Fruit fly (Drosophila melanogaster) whole organism, embryonic: ENCODE results near the gene barc.

Experiments used
- Adf1 ChIP-seq: fragments of 200-800 bp; sonication (Bioruptor generic); IDR thresholded peaks from 2 replicates; pipeline ENCODE4 v1.3.6; 2022; ENCODE audit warnings: missing biosample characterization, missing genetic modification characterization
- Atf-2 ChIP-seq: fragments of 200-800 bp; sonication (Bioruptor generic); optimal IDR thresholded peaks from 2 replicates; lab custom pipeline; 2016; ENCODE audit warnings: missing biosample characterization, missing genetic modification characterization
- CG10267 ChIP-seq: fragments of 200-800 bp; sonication (Bioruptor generic); optimal IDR thresholded peaks from 2 replicates; lab custom pipeline; 2018; ENCODE audit warnings: missing biosample characterization, mild to moderate bottlenecking, missing genetic modification characterization, moderate library complexity
- CG11093 ChIP-seq: fragments of 200-800 bp; sonication (Bioruptor generic); IDR thresholded peaks from 3 replicates; pipeline ENCODE4 v1.3.6; 2022; ENCODE audit warnings: missing biosample characterization, missing genetic modification characterization
- CG11247 ChIP-seq: fragments of 200-800 bp; sonication (Bioruptor generic); IDR thresholded peaks from 2 replicates; pipeline ENCODE4 v1.3.6; 2022; ENCODE audit warnings: missing biosample characterization, missing genetic modification characterization
- CG12104 ChIP-seq: fragments of 200-800 bp; sonication (Bioruptor generic); optimal IDR thresholded peaks from 3 replicates; lab custom pipeline; 2016; ENCODE audit warnings: missing biosample characterization, missing genetic modification characterization
- CG12769 ChIP-seq: fragments of 200-800 bp; sonication (Bioruptor generic); optimal IDR thresholded peaks from 2 replicates; lab custom pipeline; 2019; ENCODE audit warnings: missing biosample characterization, mild to moderate bottlenecking, missing genetic modification characterization, moderate library complexity
- CG12942 ChIP-seq: fragments of 200-800 bp; sonication (Bioruptor generic); optimal IDR thresholded peaks from 3 replicates; lab custom pipeline; 2016; ENCODE audit warnings: missing biosample characterization, missing genetic modification characterization
- CG13296 ChIP-seq: fragments of 200-800 bp; sonication (Bioruptor generic); optimal IDR thresholded peaks from 3 replicates; lab custom pipeline; 2018; ENCODE audit warnings: missing biosample characterization, mild to moderate bottlenecking, missing genetic modification characterization
- CG13424 ChIP-seq: fragments of 200-800 bp; sonication (Bioruptor generic); optimal IDR thresholded peaks from 2 replicates; lab custom pipeline; 2019; ENCODE audit warnings: missing biosample characterization, mild to moderate bottlenecking, missing genetic modification characterization, moderate library complexity
- CG13775 ChIP-seq: fragments of 200-800 bp; sonication (Bioruptor generic); optimal IDR thresholded peaks from 3 replicates; lab custom pipeline; 2017; ENCODE audit warnings: missing biosample characterization, mild to moderate bottlenecking, missing genetic modification characterization
- CG14710 ChIP-seq: fragments of 200-800 bp; sonication (Bioruptor generic); optimal IDR thresholded peaks from 3 replicates; lab custom pipeline; 2019; ENCODE audit warnings: missing biosample characterization, mild to moderate bottlenecking, missing genetic modification characterization, moderate library complexity
- CG15514 ChIP-seq: fragments of 200-800 bp; sonication (Bioruptor generic); optimal IDR thresholded peaks from 3 replicates; lab custom pipeline; 2017; ENCODE audit warnings: missing biosample characterization, missing genetic modification characterization, mild to moderate bottlenecking, moderate library complexity, missing genetic modification reagents
- CG16813 ChIP-seq: fragments of 200-800 bp; sonication (Bioruptor generic); IDR thresholded peaks from 3 replicates; pipeline ENCODE4 v1.3.6; 2022; ENCODE audit warnings: missing biosample characterization, missing genetic modification characterization; ENCODE audit not compliant: partially characterized antibody
- CG18599 ChIP-seq: fragments of 200-800 bp; sonication (Bioruptor generic); optimal IDR thresholded peaks from 3 replicates; lab custom pipeline; 2017; ENCODE audit warnings: missing biosample characterization, missing genetic modification characterization, mild to moderate bottlenecking, moderate library complexity, missing genetic modification reagents
- CG32767 ChIP-seq: fragments of 200-800 bp; sonication (Bioruptor generic); IDR thresholded peaks from 2 replicates; pipeline ENCODE4 v1.3.6; 2022; ENCODE audit warnings: missing biosample characterization, missing genetic modification characterization
- CG4404 ChIP-seq: fragments of 200-800 bp; sonication (Bioruptor generic); IDR thresholded peaks from 2 replicates; pipeline ENCODE4 v1.3.6; 2022; ENCODE audit warnings: missing biosample characterization, missing genetic modification characterization
- CG7556 ChIP-seq: fragments of 200-800 bp; sonication (Bioruptor generic); optimal IDR thresholded peaks from 2 replicates; lab custom pipeline; 2017; ENCODE audit warnings: missing biosample characterization, mild to moderate bottlenecking, missing genetic modification characterization
- CG7786 ChIP-seq: fragments of 200-800 bp; sonication (Bioruptor generic); optimal IDR thresholded peaks from 2 replicates; lab custom pipeline; 2016; ENCODE audit warnings: missing biosample characterization, missing genetic modification characterization
- CG7963 ChIP-seq: fragments of 200-800 bp; sonication (Bioruptor generic); IDR thresholded peaks from 3 replicates; pipeline ENCODE4 v1.3.6; 2022; ENCODE audit warnings: missing biosample characterization, missing genetic modification characterization; ENCODE audit not compliant: partially characterized antibody
- CG8281 ChIP-seq: fragments of 200-800 bp; sonication (Bioruptor generic); optimal IDR thresholded peaks from 2 replicates; lab custom pipeline; 2018; ENCODE audit warnings: missing biosample characterization, mild to moderate bottlenecking, missing genetic modification characterization, moderate library complexity
- CG8478 ChIP-seq: fragments of >200 bp; optimal IDR thresholded peaks from 2 replicates; lab custom pipeline; 2018
- CrebB ChIP-seq: fragments of 200-800 bp; sonication (Bioruptor generic); optimal IDR thresholded peaks from 3 replicates; lab custom pipeline; 2018; ENCODE audit warnings: missing biosample characterization, mild to moderate bottlenecking, missing genetic modification characterization
- ERR ChIP-seq: fragments of 200-800 bp; sonication (Bioruptor generic); optimal IDR thresholded peaks from 2 replicates; lab custom pipeline; 2016; ENCODE audit warnings: missing biosample characterization, missing genetic modification characterization
- Elba2 ChIP-seq: fragments of 200-800 bp; sonication (Bioruptor generic); optimal IDR thresholded peaks from 3 replicates; lab custom pipeline; 2016; ENCODE audit warnings: missing biosample characterization, missing genetic modification characterization
- H2.0 ChIP-seq: fragments of 200-800 bp; sonication (Bioruptor generic); IDR thresholded peaks from 2 replicates; pipeline ENCODE4 v1.3.6; 2022; ENCODE audit warnings: missing biosample characterization, missing genetic modification characterization
- HLH4C ChIP-seq: fragments of 200-800 bp; sonication (Bioruptor generic); IDR thresholded peaks from 3 replicates; pipeline ENCODE4 v1.3.6; 2022; ENCODE audit warnings: missing biosample characterization, missing genetic modification characterization; ENCODE audit not compliant: partially characterized antibody
- MBD-R2 ChIP-seq: fragments of 200-800 bp; sonication (Bioruptor generic); IDR thresholded peaks from 2 replicates; pipeline ENCODE4 v1.3.6; 2022; ENCODE audit warnings: missing biosample characterization, missing genetic modification characterization
- Scr ChIP-seq: fragments of 200-800 bp; sonication (Bioruptor generic); IDR thresholded peaks from 2 replicates; pipeline ENCODE4 v1.3.6; 2022; ENCODE audit warnings: missing biosample characterization, missing genetic modification characterization; ENCODE audit not compliant: partially characterized antibody
- Vsx1 ChIP-seq: fragments of 200-800 bp; sonication (Bioruptor generic); optimal IDR thresholded peaks from 2 replicates; lab custom pipeline; 2017; ENCODE audit warnings: missing biosample characterization, mild to moderate bottlenecking, missing genetic modification characterization, missing genetic modification reagents
- ab ChIP-seq: fragments of 200-800 bp; sonication (Bioruptor generic); optimal IDR thresholded peaks from 2 replicates; lab custom pipeline; 2016; ENCODE audit warnings: missing biosample characterization, missing genetic modification characterization
- aop ChIP-seq: fragments of 200-800 bp; sonication (Bioruptor generic); IDR thresholded peaks from 2 replicates; pipeline ENCODE4 v1.3.6; 2022; ENCODE audit warnings: missing biosample characterization, missing genetic modification characterization
- ash1 ChIP-seq: fragments of 200-800 bp; sonication (Bioruptor generic); optimal IDR thresholded peaks from 2 replicates; lab custom pipeline; 2018; ENCODE audit warnings: missing biosample characterization, mild to moderate bottlenecking, missing genetic modification characterization
- bsh ChIP-seq, 2 experiments: fragments of 200-800 bp; sonication (Bioruptor generic); optimal IDR thresholded peaks; 2 replicates each; lab custom pipeline; 2017 to 2018; ENCODE audit warnings: mild to moderate bottlenecking in 2 of 2, missing biosample characterization in 2 of 2, missing genetic modification characterization in 2 of 2, moderate library complexity in 1 of 2
- cas ChIP-seq: fragments of 200-800 bp; sonication (Bioruptor generic); IDR thresholded peaks from 2 replicates; pipeline ENCODE4 v1.3.6; 2022; ENCODE audit warnings: missing biosample characterization, missing genetic modification characterization
- caup ChIP-seq: fragments of 200-800 bp; sonication (Bioruptor generic); optimal IDR thresholded peaks from 3 replicates; lab custom pipeline; 2017; ENCODE audit warnings: missing biosample characterization, mild to moderate bottlenecking, missing genetic modification characterization, moderate library complexity; ENCODE audit not compliant: severe bottlenecking
- ci ChIP-seq: fragments of 200-800 bp; sonication (Bioruptor generic); IDR thresholded peaks from 3 replicates; pipeline ENCODE4 v1.3.6; 2022; ENCODE audit warnings: missing biosample characterization, missing genetic modification characterization
- dan ChIP-seq: fragments of 200-800 bp; sonication (Bioruptor generic); IDR thresholded peaks from 2 replicates; pipeline ENCODE4 v1.3.6; 2022; ENCODE audit warnings: missing biosample characterization, missing genetic modification characterization
- fd64A ChIP-seq: fragments of 200-800 bp; sonication (Bioruptor generic); optimal IDR thresholded peaks from 3 replicates; lab custom pipeline; 2018; ENCODE audit warnings: missing biosample characterization, mild to moderate bottlenecking, missing genetic modification characterization
- gfzf ChIP-seq: fragments of 200-800 bp; sonication (Bioruptor generic); optimal IDR thresholded peaks from 2 replicates; lab custom pipeline; 2016; ENCODE audit warnings: missing biosample characterization, mild to moderate bottlenecking, missing genetic modification characterization, moderate library complexity
- grn ChIP-seq: fragments of 200-800 bp; sonication (Bioruptor generic); optimal IDR thresholded peaks from 3 replicates; lab custom pipeline; 2017; ENCODE audit warnings: missing biosample characterization, missing genetic modification characterization
- gt ChIP-seq: fragments of 200-800 bp; sonication (Bioruptor generic); IDR thresholded peaks from 2 replicates; pipeline ENCODE4 v1.3.6; 2022; ENCODE audit warnings: missing biosample characterization, missing genetic modification characterization
- hbn ChIP-seq: fragments of 200-800 bp; sonication (Bioruptor generic); IDR thresholded peaks from 2 replicates; pipeline ENCODE4 v1.3.6; 2022; ENCODE audit warnings: missing biosample characterization, missing genetic modification characterization; ENCODE audit not compliant: partially characterized antibody
- jigr1 ChIP-seq: fragments of 200-800 bp; sonication (Bioruptor generic); IDR thresholded peaks from 3 replicates; pipeline ENCODE4 v1.3.6; 2022; ENCODE audit warnings: missing biosample characterization, missing genetic modification characterization
- mirr ChIP-seq: fragments of 200-800 bp; sonication (Bioruptor generic); optimal IDR thresholded peaks from 3 replicates; lab custom pipeline; 2018; ENCODE audit warnings: missing biosample characterization, mild to moderate bottlenecking, missing genetic modification characterization
- nmo ChIP-seq: fragments of 200-800 bp; sonication (Bioruptor generic); optimal IDR thresholded peaks from 2 replicates; lab custom pipeline; 2018; ENCODE audit warnings: missing biosample characterization, mild to moderate bottlenecking, missing genetic modification characterization, moderate library complexity
- pan ChIP-seq, 4 experiments: fragments of >200 bp in 3 of 4; fragments of 200-800 bp in 1 of 4; sonication (Bioruptor generic) in 1 of 4; optimal IDR thresholded peaks in 3 of 4; IDR thresholded peaks in 1 of 4; 2 replicates each; pipeline versions ENCODE4 v1.3.6 to Lab custom; 2017 to 2022; ENCODE audit warnings: missing biosample characterization in 2 of 4, missing genetic modification characterization in 2 of 4, mixed read lengths in 1 of 4
- run ChIP-seq: fragments of 200-800 bp; sonication (Bioruptor generic); optimal IDR thresholded peaks from 3 replicates; lab custom pipeline; 2018; ENCODE audit warnings: missing biosample characterization, mild to moderate bottlenecking, missing genetic modification characterization
- sisA ChIP-seq: fragments of 200-800 bp; sonication (Bioruptor generic); IDR thresholded peaks from 2 replicates; pipeline ENCODE4 v1.3.6; 2022; ENCODE audit warnings: missing biosample characterization, missing genetic modification characterization
- so ChIP-seq: fragments of 200-800 bp; sonication (Bioruptor generic); IDR thresholded peaks from 3 replicates; pipeline ENCODE4 v1.3.6; 2022; ENCODE audit warnings: missing biosample characterization, missing genetic modification characterization

The barc gene

dm6 chr3L:21476429-21477006 is 43.6 kb upstream of the barc start, which contains the start of gene croc (continued):
- TF ChIP-seq gt (GFP tag; lab: Robert Waterston, UW) (no peak), CG11247 (GFP tag; lab: Robert Waterston, UW) (no peak), Adf1 (GFP tag; lab: Robert Waterston, UW) (peak; percentile 91), so (GFP tag; lab: Robert Waterston, UW) (no peak), pan (optimal IDR thresholded peaks at IDR 0.05; lab: Kevin White, UChicago) (no peak), pan (GFP tag; optimal IDR thresholded peaks at IDR 0.05 in 1 of 2, IDR thresholded peaks at IDR 0.05 in 1 of 2) (no peak), CrebB (tag; lab: Kevin White, UChicago) (no peak), CG10267 (tag; lab: Kevin White, UChicago) (no peak), caup (GFP tag; lab: Kevin White, UChicago) (no peak), CG7786 (GFP tag; lab: Kevin White, UChicago) (no peak), ash1 (GFP tag; lab: Kevin White, UChicago) (no peak), hbn (no peak), CG13296 (no peak), CG8281 (tag; lab: Kevin White, UChicago) (no peak), dan (no peak), cas (no peak), Vsx1 (no peak), CG4404 (GFP tag; lab: Robert Waterston, UW) (no peak), grn (peak; percentile 80), Elba2 (no peak), CG14710 (tag; lab: Kevin White, UChicago) (no peak), CG7963 (GFP tag; lab: Robert Waterston, UW) (no peak), jigr1 (GFP tag; lab: Robert Waterston, UW) (no peak), CG12769 (tag; lab: Kevin White, UChicago) (no peak), nmo (GFP tag; lab: Kevin White, UChicago) (peak; percentile 40), H2.0 (GFP tag; lab: Robert Waterston, UW) (no peak), run (no peak), CG12942 (GFP tag; lab: Kevin White, UChicago) (no peak), CG7556 (GFP tag; lab: Kevin White, UChicago) (no peak), CG13775 (GFP tag; lab: Kevin White, UChicago) (no peak), MBD-R2 (GFP tag; lab: Robert Waterston, UW) (no peak), ci (peak; percentile 59; the same call in 1 of the 3 replicates), sisA (GFP tag; lab: Robert Waterston, UW) (no peak), aop (GFP tag; lab: Robert Waterston, UW) (no peak), HLH4C (no peak), ab (no peak), CG15514 (GFP tag; lab: Kevin White, UChicago) (no peak), Atf-2 (GFP tag; lab: Kevin White, UChicago) (no peak), mirr (GFP tag; lab: Kevin White, UChicago) (no peak), CG12104 (GFP tag; lab: Kevin White, UChicago) (no peak), fd64A (no peak), ERR (GFP tag; lab: Kevin White, UChicago) (no peak), CG32767 (GFP tag; lab: Robert Waterston, UW) (0 out of 2 replicates have a peak, but pooled peaks have one; percentile 27), bsh (GFP tag; optimal IDR thresholded peaks at IDR 0.05; lab: Kevin White, UChicago) (no peak), CG11093 (GFP tag; lab: Robert Waterston, UW) (no peak), CG13424 (tag; lab: Kevin White, UChicago) (no peak), Scr (no peak; the same call in 1 of the 2 replicates), CG16813 (GFP tag; lab: Robert Waterston, UW) (no peak), CG8478 (peak; percentile 99), gfzf (GFP tag; lab: Kevin White, UChicago) (no peak), CG18599 (GFP tag; lab: Kevin White, UChicago) (no peak)
